Fruit fly (Drosophila melanogaster) whole organism, adult: ENCODE results near the gene Wdr59.

Source experiments
- CG11617 ChIP-seq: fragments of 200-800 bp; sonication (Bioruptor generic); optimal IDR thresholded peaks from 2 replicates; lab custom pipeline; 2017; ENCODE audit warnings: mild to moderate bottlenecking, missing biosample characterization, missing genetic modification reagents, missing genetic modification characterization
- CG12768 ChIP-seq: fragments of 200-800 bp; sonication (Bioruptor generic); optimal IDR thresholded peaks from 2 replicates; lab custom pipeline; 2017; ENCODE audit warnings: missing biosample characterization, missing genetic modification characterization, mild to moderate bottlenecking, moderate library complexity, missing genetic modification reagents
- CG14711 ChIP-seq: fragments of 200-800 bp; sonication (Bioruptor generic); optimal IDR thresholded peaks from 2 replicates; lab custom pipeline; 2018; ENCODE audit warnings: missing biosample characterization, mild to moderate bottlenecking, missing genetic modification characterization, moderate library complexity
- CG1620 ChIP-seq: fragments of 200-800 bp; sonication (Bioruptor generic); optimal IDR thresholded peaks from 2 replicates; lab custom pipeline; 2016; ENCODE audit warnings: missing biosample characterization, missing genetic modification characterization
- CG33017 ChIP-seq: fragments of 200-800 bp; sonication (Bioruptor generic); optimal IDR thresholded peaks from 2 replicates; lab custom pipeline; 2018; ENCODE audit warnings: missing biosample characterization, mild to moderate bottlenecking, missing genetic modification characterization, moderate library complexity
- CG5204 ChIP-seq: fragments of 200-800 bp; sonication (Bioruptor generic); optimal IDR thresholded peaks from 2 replicates; lab custom pipeline; 2016; ENCODE audit warnings: missing biosample characterization, missing genetic modification characterization
- CG7045 ChIP-seq: fragments of 200-800 bp; sonication (Bioruptor generic); optimal IDR thresholded peaks from 2 replicates; lab custom pipeline; 2017; ENCODE audit warnings: missing biosample characterization, mild to moderate bottlenecking, missing genetic modification characterization
- CG7101 ChIP-seq: fragments of 200-800 bp; sonication (Bioruptor generic); optimal IDR thresholded peaks from 2 replicates; lab custom pipeline; 2018; ENCODE audit warnings: missing biosample characterization, mild to moderate bottlenecking, missing genetic modification characterization, moderate library complexity
- Clk ChIP-seq: fragments of 200-800 bp; sonication (Bioruptor generic); optimal IDR thresholded peaks from 2 replicates; lab custom pipeline; 2017; ENCODE audit warnings: missing biosample characterization, missing genetic modification characterization
- Crg-1 ChIP-seq: fragments of 200-800 bp; sonication (Bioruptor generic); optimal IDR thresholded peaks from 2 replicates; lab custom pipeline; 2016; ENCODE audit warnings: missing biosample characterization, missing genetic modification characterization
- Hr96 ChIP-seq: fragments of 200-800 bp; sonication (Bioruptor generic); optimal IDR thresholded peaks from 2 replicates; lab custom pipeline; 2016; ENCODE audit warnings: missing biosample characterization, missing genetic modification characterization
- Mnt ChIP-seq: fragments of 200-800 bp; sonication (Bioruptor generic); optimal IDR thresholded peaks from 2 replicates; lab custom pipeline; 2016; ENCODE audit warnings: missing biosample characterization, mild to moderate bottlenecking, missing genetic modification characterization
- bab1 ChIP-seq: fragments of 200-800 bp; sonication (Bioruptor generic); optimal IDR thresholded peaks from 3 replicates; lab custom pipeline; 2019; ENCODE audit warnings: missing biosample characterization, mild to moderate bottlenecking, missing genetic modification characterization, moderate library complexity
- cic ChIP-seq: fragments of 200-800 bp; sonication (Bioruptor generic); optimal IDR thresholded peaks from 2 replicates; lab custom pipeline; 2017; ENCODE audit warnings: missing biosample characterization, mild to moderate bottlenecking, missing genetic modification characterization, moderate library complexity
- cnc ChIP-seq, 2 experiments: fragments of >200 bp; optimal IDR thresholded peaks; 2 replicates each; lab custom pipeline; 2017
- kay ChIP-seq: fragments of 200-800 bp; sonication (Bioruptor generic); peaks from one replicate; lab custom pipeline; 2016; ENCODE audit warnings: missing biosample characterization, missing genetic modification characterization, borderline replicate concordance
- ovo ChIP-seq: fragments of 200-800 bp; sonication (Bioruptor generic); optimal IDR thresholded peaks from 2 replicates; lab custom pipeline; 2016; ENCODE audit warnings: missing biosample characterization, missing genetic modification characterization
- pad ChIP-seq: fragments of 200-800 bp; sonication (Bioruptor generic); optimal IDR thresholded peaks from 3 replicates; lab custom pipeline; 2017; ENCODE audit warnings: missing biosample characterization, missing genetic modification characterization, mild to moderate bottlenecking, moderate library complexity, missing genetic modification reagents
- tj ChIP-seq: fragments of 200-800 bp; sonication (Bioruptor generic); optimal IDR thresholded peaks from 3 replicates; lab custom pipeline; 2017; ENCODE audit warnings: missing biosample characterization, mild to moderate bottlenecking, missing genetic modification characterization, moderate library complexity
- toe ChIP-seq: fragments of 200-800 bp; sonication (Bioruptor generic); optimal IDR thresholded peaks from 2 replicates; lab custom pipeline; 2016; ENCODE audit warnings: missing biosample characterization, missing genetic modification characterization

Wdr59 gene

DNA sequence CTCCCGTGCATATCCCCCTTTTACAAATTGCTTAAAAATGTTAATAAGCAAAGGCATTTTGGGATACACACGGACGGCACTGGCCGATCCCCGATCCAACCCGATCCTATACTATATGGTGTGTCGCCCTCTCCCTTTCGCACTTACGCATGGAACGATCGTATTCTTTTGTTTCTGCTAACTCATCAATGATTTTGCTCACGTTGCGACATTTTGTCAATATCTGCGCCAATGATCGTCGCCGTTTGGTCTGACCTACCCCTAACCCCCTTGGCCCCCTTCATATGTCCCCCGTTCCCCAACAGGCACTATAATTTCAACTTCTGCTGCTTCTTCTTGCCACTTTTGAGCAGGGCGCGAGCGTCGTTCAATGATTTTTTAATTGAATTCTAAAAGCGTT is 41.5 kb upstream of the Wdr59 start:
- peak; percentile 89 for TF ChIP-seq tj
- TF ChIP-seq pad (GFP tag; lab: Kevin White, UChicago): no peak
- no peak for TF ChIP-seq CG12768 (GFP tag; lab: Kevin White, UChicago)
- no peak for TF ChIP-seq Mnt (GFP tag; lab: Kevin White, UChicago)
- TF ChIP-seq toe (GFP tag; lab: Kevin White, UChicago): no peak

DNA sequence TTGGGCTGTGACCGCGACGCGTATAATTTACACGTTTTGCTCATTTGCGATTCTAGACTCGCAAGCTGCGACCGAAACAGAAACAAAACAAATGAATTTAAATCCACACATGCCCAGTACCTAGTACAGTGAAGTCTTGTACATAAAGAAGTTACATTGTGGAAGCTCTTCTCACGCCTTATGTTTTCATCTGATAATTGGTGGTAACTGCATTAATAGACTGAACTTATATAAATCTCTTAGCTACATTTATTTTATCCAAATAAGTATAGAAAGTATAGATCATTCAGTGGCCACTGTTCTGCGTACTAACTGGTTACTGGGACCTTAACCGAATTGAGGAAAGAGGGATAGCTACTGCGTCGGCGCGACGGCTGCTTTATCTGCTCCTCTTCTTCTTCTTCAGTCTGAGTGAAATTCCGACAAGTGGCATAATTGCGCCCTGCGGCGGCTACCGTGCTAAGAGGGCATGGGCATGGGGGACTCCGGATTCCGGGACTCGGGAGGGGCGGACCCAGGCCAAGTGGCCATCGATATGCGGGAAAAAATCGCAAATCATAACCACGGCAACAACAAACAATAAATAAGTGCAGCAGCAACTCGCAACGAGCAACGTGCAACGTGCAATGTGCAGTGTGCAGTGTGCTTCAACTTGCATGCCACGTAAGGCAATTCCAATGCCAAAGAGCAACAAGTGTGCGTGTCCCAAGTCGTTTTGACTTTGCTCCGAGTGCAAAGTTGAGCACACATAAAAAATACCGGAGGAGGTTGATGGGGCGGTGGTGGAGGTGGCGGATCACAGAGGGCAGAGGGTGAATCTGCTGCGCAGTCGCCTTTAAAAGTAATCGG is 39.4 kb upstream of the Wdr59 start:
- no peak for TF ChIP-seq Hr96 (GFP tag; lab: Kevin White, UChicago)
- no peak for TF ChIP-seq CG7045 (GFP tag; lab: Kevin White, UChicago)
- no peak for TF ChIP-seq CG11617 (GFP tag; lab: Kevin White, UChicago)
- TF ChIP-seq CG1620 (GFP tag; lab: Kevin White, UChicago): no peak
- TF ChIP-seq Clk (GFP tag; lab: Kevin White, UChicago): no peak
- no peak for TF ChIP-seq toe (GFP tag; lab: Kevin White, UChicago)
- no peak for TF ChIP-seq CG14711 (tag; lab: Kevin White, UChicago)

DNA sequence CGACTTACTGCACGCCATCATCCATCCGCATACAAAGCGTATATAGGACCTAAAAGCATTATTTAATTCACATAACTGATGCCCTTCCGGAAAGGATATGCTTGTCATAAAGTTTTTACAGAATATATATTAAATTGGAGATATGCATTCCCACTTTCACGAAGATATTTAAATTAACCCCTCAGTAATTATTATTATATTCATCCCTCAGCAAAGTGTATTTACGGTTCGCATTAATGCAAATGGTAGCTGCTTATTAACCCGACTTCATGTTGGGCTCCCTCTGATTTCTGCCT is 38.8 kb upstream of the Wdr59 start:
- TF ChIP-seq Hr96 (GFP tag; lab: Kevin White, UChicago) (no peak), pad (GFP tag; lab: Kevin White, UChicago) (no peak), bab1 (GFP tag; lab: Kevin White, UChicago) (no peak), kay (GFP tag; lab: Kevin White, UChicago) (no peak), tj (no peak), cic (GFP tag; lab: Kevin White, UChicago) (no peak), CG11617 (GFP tag; lab: Kevin White, UChicago) (no peak), CG33017 (tag; lab: Kevin White, UChicago) (no peak), CG7101 (no peak)

DNA sequence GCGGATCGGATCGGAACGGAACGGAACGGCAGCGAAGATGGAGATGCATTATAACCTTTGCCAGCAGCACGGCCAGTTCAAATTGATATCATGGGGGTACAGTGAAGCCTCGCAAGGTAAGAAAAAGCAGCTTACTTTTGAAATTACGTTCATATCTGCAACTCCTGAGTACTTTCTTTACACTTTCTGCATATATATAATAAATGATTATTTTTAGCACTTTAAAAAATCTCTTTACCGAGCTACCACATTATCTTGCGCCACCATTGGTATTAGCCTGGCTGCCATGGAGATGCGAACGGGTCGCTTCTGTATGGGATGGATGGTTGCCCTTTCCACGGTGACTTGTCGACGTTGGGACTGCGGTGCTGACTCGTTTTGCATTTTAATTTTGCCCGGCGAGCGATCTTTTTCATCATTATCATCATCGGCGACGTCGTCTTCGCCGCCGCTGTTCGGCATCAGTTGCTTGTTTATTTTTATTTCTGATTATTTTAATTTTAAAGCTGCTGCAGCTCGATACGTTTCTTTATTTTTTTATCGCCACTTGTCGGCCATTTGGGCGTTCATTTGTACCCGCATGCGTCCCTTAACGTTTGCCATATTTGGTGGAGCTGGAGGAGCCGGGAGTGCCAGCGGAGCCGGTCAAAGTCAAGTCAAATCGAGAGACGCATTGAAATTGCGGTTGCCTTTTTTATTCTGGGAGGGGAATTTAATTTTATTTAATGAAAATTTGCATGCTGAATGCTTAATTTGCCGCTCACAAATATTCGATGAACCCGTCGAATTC is 38.0 kb upstream of the Wdr59 start:
- TF ChIP-seq Crg-1 (no peak), CG11617 (GFP tag; lab: Kevin White, UChicago) (no peak), kay (GFP tag; lab: Kevin White, UChicago) (peak; percentile 60)

DNA sequence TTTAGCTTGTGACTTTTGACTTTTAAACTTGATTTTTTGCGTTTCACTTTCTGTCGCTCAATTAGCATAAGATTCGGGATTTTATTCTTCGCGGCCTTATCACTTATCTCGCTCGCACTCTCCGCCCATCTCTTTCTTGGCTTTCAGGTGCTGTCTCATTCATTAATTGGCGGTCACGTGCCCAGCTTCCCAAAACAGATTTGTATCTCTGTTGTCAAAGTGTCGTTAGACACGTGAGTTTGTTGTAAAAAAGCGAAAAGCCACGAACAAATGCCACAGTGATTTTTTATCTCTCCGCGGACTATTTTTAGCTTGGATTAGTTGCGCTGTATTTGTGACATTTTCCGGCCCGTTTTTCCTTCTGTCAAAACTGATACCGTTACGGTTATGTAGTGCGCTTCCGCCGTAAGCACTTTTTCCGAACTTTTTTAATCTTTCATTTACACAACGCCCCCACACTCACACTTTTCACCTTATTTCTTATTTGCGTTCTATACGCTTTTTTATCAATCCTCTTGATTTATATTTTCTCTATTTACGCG is 34.4 kb upstream of the Wdr59 start:
- TF ChIP-seq CG5204 (GFP tag; lab: Kevin White, UChicago): no peak
- no peak for TF ChIP-seq tj
- no peak for TF ChIP-seq cic (GFP tag; lab: Kevin White, UChicago)
- TF ChIP-seq ovo: no peak

DNA sequence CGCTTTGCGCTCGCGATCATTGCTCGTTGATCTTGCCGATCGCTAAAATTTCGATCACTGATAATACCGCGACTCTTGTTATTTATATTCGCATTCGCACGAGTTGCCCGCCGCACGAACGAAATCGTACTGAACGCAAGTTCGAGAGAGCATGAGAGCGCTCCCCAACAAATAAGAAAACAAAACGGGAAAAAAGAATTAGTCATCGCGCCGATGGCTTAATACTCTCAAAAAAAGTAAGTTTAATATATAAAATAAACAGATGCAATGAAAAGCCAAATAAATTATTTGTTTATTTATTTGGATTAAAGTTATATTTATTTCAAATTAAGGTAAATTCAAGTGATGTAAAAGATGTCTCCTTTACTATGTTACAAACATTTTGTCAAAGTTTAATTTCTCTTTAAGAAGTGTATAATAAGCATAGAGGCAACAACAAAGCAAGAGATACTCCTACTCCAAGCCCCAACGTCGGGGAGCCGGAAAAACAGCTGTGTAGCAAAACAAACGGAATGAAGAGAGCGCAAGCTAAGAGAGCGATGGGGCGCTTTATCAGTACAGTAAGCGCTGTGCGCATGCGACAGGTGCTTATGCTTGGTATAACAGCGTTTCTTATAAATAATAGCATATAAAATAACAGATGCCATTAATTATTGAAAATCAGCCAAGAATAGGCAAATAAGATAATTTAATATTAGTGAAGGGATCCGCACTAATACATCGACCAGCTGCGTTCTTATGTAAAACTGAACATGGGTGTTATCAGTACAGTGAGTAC is 33.7 kb upstream of the Wdr59 start:
- TF ChIP-seq CG12768 (GFP tag; lab: Kevin White, UChicago): peak; percentile 71
- TF ChIP-seq CG14711 (tag; lab: Kevin White, UChicago): peak; percentile 16
- peak; percentile 51 for TF ChIP-seq CG7045 (GFP tag; lab: Kevin White, UChicago)
- TF ChIP-seq CG33017 (tag; lab: Kevin White, UChicago): peak; percentile 25
- TF ChIP-seq tj: peak; percentile 40
- TF ChIP-seq cic (GFP tag; lab: Kevin White, UChicago): peak; percentile 70
- peak; percentile 96 for TF ChIP-seq kay (GFP tag; lab: Kevin White, UChicago)
- TF ChIP-seq CG5204 (GFP tag; lab: Kevin White, UChicago): peak; percentile 81
- TF ChIP-seq Hr96 (GFP tag; lab: Kevin White, UChicago): peak; percentile 41
- TF ChIP-seq CG11617 (GFP tag; lab: Kevin White, UChicago): peak; percentile 63
- peak; percentile 59 for TF ChIP-seq Mnt (GFP tag; lab: Kevin White, UChicago)
- TF ChIP-seq cnc (optimal IDR thresholded peaks at IDR 0.05; lab: Kevin White, UChicago): no peak
- peak; percentile 75 for TF ChIP-seq bab1 (GFP tag; lab: Kevin White, UChicago)
- TF ChIP-seq toe (GFP tag; lab: Kevin White, UChicago): peak; percentile 38
- TF ChIP-seq Crg-1: no peak
- no peak for TF ChIP-seq Clk (GFP tag; lab: Kevin White, UChicago)
- peak; percentile 34 for TF ChIP-seq CG1620 (GFP tag; lab: Kevin White, UChicago)
- TF ChIP-seq ovo: peak; percentile 11
- peak; percentile 44 for TF ChIP-seq CG7101
- TF ChIP-seq pad (GFP tag; lab: Kevin White, UChicago): peak; percentile 54
